Fruit fly (Drosophila melanogaster): ENCODE measurements around the gene sas.

Gene sas

dm6 chr3R:7150544-7151406 lies 11.8 kb upstream of the sas start, which contains the start of the genes gfzf and Sas-4 (continued):
- TF ChIP-seq al (GFP tag; IDR thresholded peaks at IDR 0.05) (peak; percentile 52; the same call in 1 of the 2 replicates), fd64A (GFP tag; optimal IDR thresholded peaks at IDR 0.05) (no peak), CG3281 (GFP tag; optimal IDR thresholded peaks at IDR 0.05) (peak; percentile 75), Pdp1 (GFP tag; optimal IDR thresholded peaks at IDR 0.05) (peak; percentile 9 to 58), pzg (GFP tag; optimal IDR thresholded peaks at IDR 0.05) (peak; percentile 33), CG12659 (GFP tag; optimal IDR thresholded peaks at IDR 0.05) (peak; percentile 64), Dbx (GFP tag; IDR thresholded peaks at IDR 0.05) (peak; percentile 54; the same call in 2 of the 3 replicates), Sin3A (optimal IDR thresholded peaks at IDR 0.05) (peak; percentile 84), Asciz (GFP tag; optimal IDR thresholded peaks at IDR 0.05) (no peak), CG13424 (tag; optimal IDR thresholded peaks at IDR 0.05) (peak; percentile 47), ems (GFP tag; optimal IDR thresholded peaks at IDR 0.05) (no peak), CG7556 (GFP tag; optimal IDR thresholded peaks at IDR 0.05) (peak; percentile 44), Drgx (GFP tag; IDR thresholded peaks at IDR 0.05) (peak; percentile 53; the same call in 1 of the 2 replicates), gsb (GFP tag; IDR thresholded peaks at IDR 0.05) (no peak), Ptx1 (GFP tag; IDR thresholded peaks at IDR 0.05) (peak; percentile 73), CG8924 (tag; optimal IDR thresholded peaks at IDR 0.05) (peak; percentile 47), HmgZ (tag; optimal IDR thresholded peaks at IDR 0.05) (peak; percentile 19), psq (GFP tag; optimal IDR thresholded peaks at IDR 0.05) (no peak), Bteb2 (GFP tag; optimal IDR thresholded peaks at IDR 0.05) (peak; percentile 25), lola (GFP tag; optimal IDR thresholded peaks at IDR 0.05) (peak in 1 of 3 experiments; percentile 49), chinmo (GFP tag; IDR thresholded peaks at IDR 0.05; ENCODE audit: partially characterized antibody) (no peak), Hr78 (GFP tag; optimal IDR thresholded peaks at IDR 0.05) (no peak), insv (GFP tag; optimal IDR thresholded peaks at IDR 0.05) (peak in 1 of 2 experiments; percentile 18), CG32767 (GFP tag; IDR thresholded peaks at IDR 0.05) (no peak; the same call in 1 of the 2 replicates), Vsx1 (GFP tag; optimal IDR thresholded peaks at IDR 0.05) (no peak), CG18619 (GFP tag; optimal IDR thresholded peaks at IDR 0.05) (peak; percentile 56), CG7987 (GFP tag; optimal IDR thresholded peaks at IDR 0.05) (no peak), CG6854 (GFP tag; optimal IDR thresholded peaks at IDR 0.05) (no peak), ato (GFP tag; IDR thresholded peaks at IDR 0.05; ENCODE audit: partially characterized antibody) (no peak), ac (GFP tag; optimal IDR thresholded peaks at IDR 0.05) (no peak), ssp (GFP tag; IDR thresholded peaks at IDR 0.05) (peak; percentile 39), cad (GFP tag; optimal IDR thresholded peaks at IDR 0.05) (no peak), CG6689 (GFP tag; IDR thresholded peaks at IDR 0.05) (peak; percentile 77), CG17385 (GFP tag; optimal IDR thresholded peaks at IDR 0.05) (peak; percentile 46), gsb-n (tag; optimal IDR thresholded peaks at IDR 0.05) (no peak), emc (GFP tag; optimal IDR thresholded peaks at IDR 0.05) (no peak), run (tag; optimal IDR thresholded peaks at IDR 0.05) (no peak), CG18476 (GFP tag; optimal IDR thresholded peaks at IDR 0.05) (peak; percentile 65), knrl (GFP tag; IDR thresholded peaks at IDR 0.05; ENCODE audit: partially characterized antibody) (no peak), wdn (GFP tag; IDR thresholded peaks at IDR 0.05) (peak; percentile 39; the same call in 1 of the 2 replicates), Jarid2 (GFP tag; optimal IDR thresholded peaks at IDR 0.05) (no peak), nerfin-1 (tag; optimal IDR thresholded peaks at IDR 0.05) (peak; percentile 82), Meics (GFP tag; optimal IDR thresholded peaks at IDR 0.05) (peak; percentile 51), crp (GFP tag; optimal IDR thresholded peaks at IDR 0.05) (peak in 1 of 2 experiments; percentile 37), exex (tag; optimal IDR thresholded peaks at IDR 0.05) (no peak), CG10654 (GFP tag; optimal IDR thresholded peaks at IDR 0.05) (peak; percentile 54), Opbp (GFP tag; IDR thresholded peaks at IDR 0.05; ENCODE audit: partially characterized antibody) (0 out of 3 replicates have a peak, but pooled peaks have one; percentile 13)

Data from whole organism, embryonic.